Worm (Caenorhabditis elegans) whole organism, late embryonic: ENCODE measurements around the gene gpx-4.

ENCODE experiments used
- ceh-22 ChIP-seq: sonication (generic microtip); optimal IDR thresholded peaks from 2 replicates; lab custom pipeline; 2017; ENCODE audit warnings: missing biosample characterization, missing genetic modification characterization
- hlh-13 ChIP-seq: fragments of 200-800 bp; sonication (Bioruptor generic); optimal IDR thresholded peaks from 2 replicates; lab custom pipeline; 2018; ENCODE audit warnings: mild to moderate bottlenecking, missing genetic modification characterization, missing compliant biosample characterization
- hlh-8 ChIP-seq: sonication (generic microtip); optimal IDR thresholded peaks from 2 replicates; lab custom pipeline; 2016; ENCODE audit warnings: missing genotype, missing genetic modification characterization, missing compliant biosample characterization

DNA sequence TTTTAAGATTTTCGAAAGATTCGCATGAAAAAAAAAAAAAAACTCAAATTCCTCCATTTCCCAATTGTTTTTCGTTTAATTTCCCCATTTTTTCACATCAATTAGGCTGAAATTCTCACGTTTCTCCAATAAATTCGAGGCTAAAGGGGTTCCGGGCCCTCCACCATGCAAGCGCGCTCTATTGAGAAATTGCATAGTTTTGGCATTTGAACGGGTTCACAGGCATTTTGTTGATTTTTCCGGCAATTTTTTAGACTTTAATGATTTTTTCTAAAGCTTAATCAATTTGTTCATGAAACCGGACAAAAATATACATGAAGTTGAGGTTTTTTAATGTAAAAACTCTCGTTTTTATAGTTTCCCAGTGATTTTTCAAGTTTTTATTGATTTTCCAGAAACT lies 8.7 kb downstream of the gpx-4 start:
- TF ChIP-seq hlh-13 (GFP tag; lab: Kevin White, UChicago) (no peak), hlh-8 (tag; lab: Kevin White, UChicago) (no peak), ceh-22 (tag; lab: Kevin White, UChicago) (no peak)
